Fruit fly (Drosophila melanogaster): ENCODE measurements around the gene Rlip.

The Rlip gene

dm6 chr3R:21064000-21064924, 46.8 kb downstream of the Rlip start, which contains the start of gene Cortactin:
TSS of gene Cortactin (minus strand) at chr3R:21064471.
- TF ChIP-seq CG8478 (optimal IDR thresholded peaks at IDR 0.05) (no peak), CTCF (optimal IDR thresholded peaks at IDR 0.05) (peak in 1 of 2 experiments; percentile 47)

- TF ChIP-seq CG8478 (optimal IDR thresholded peaks at IDR 0.05) (no peak), CTCF (optimal IDR thresholded peaks at IDR 0.05) (peak in 1 of 2 experiments; percentile 22)
These were observed 47.7 kb downstream of the Rlip start, which contains the start of gene AnxB9 for dm6 chr3R:21065010-21065695. TSS of gene AnxB9 (plus strand) at chr3R:21065241.

- TF ChIP-seq CG8478 (optimal IDR thresholded peaks at IDR 0.05): no peak
- TF ChIP-seq CTCF (optimal IDR thresholded peaks at IDR 0.05): no peak
These were observed 48.2 kb downstream of the Rlip start for dm6 chr3R:21065696-21066080.

dm6 chr3R:21066469-21067284, 49.2 kb downstream of the Rlip start:
- TF ChIP-seq CTCF (optimal IDR thresholded peaks at IDR 0.05) (no peak), CG8478 (optimal IDR thresholded peaks at IDR 0.05) (no peak)

dm6 chr3R:21067543-21067942, 50.1 kb downstream of the Rlip start:
- TF ChIP-seq CTCF (optimal IDR thresholded peaks at IDR 0.05) (no peak), CG8478 (optimal IDR thresholded peaks at IDR 0.05) (no peak)

dm6 chr3R:21069742-21070141, 52.3 kb downstream of the Rlip start:
- TF ChIP-seq CG8478 (optimal IDR thresholded peaks at IDR 0.05): no peak
- TF ChIP-seq CTCF (optimal IDR thresholded peaks at IDR 0.05): peak in 1 of 2 experiments; percentile 2

Data from S2 (cell line).